Worm (Caenorhabditis elegans) whole organism, young adult: ENCODE measurements around the gene acaa-2.

Experiments
- B0019.2 ChIP-seq: fragments of 200-800 bp; sonication (Bioruptor generic); conservative IDR thresholded peaks from 2 replicates; pipeline ENCODE4 v1.3.6; 2022; ENCODE audit warnings: missing genetic modification reagents, missing genetic modification characterization, missing compliant biosample characterization
- B0035.1 ChIP-seq: sonication (generic microtip); optimal IDR thresholded peaks from 2 replicates; lab custom pipeline; 2016; ENCODE audit warnings: missing genetic modification characterization, mild to moderate bottlenecking, missing compliant biosample characterization, missing genotype, missing genetic modification reagents
- B0261.1 ChIP-seq: sonication (generic microtip); optimal IDR thresholded peaks from 2 replicates; lab custom pipeline; 2016; ENCODE audit warnings: mild to moderate bottlenecking, missing genetic modification characterization, moderate library complexity, missing compliant biosample characterization
- B0336.3 ChIP-seq: fragments of 200-800 bp; sonication (Bioruptor generic); IDR thresholded peaks from 2 replicates; pipeline ENCODE4 v1.3.6; 2022; ENCODE audit warnings: missing genetic modification characterization, missing compliant biosample characterization
- F22D6.2 ChIP-seq: sonication (generic microtip); optimal IDR thresholded peaks from 2 replicates; lab custom pipeline; 2016; ENCODE audit warnings: mild to moderate bottlenecking, missing genetic modification characterization, missing compliant biosample characterization
- F49E8.2 ChIP-seq: sonication (generic microtip); optimal IDR thresholded peaks from 3 replicates; lab custom pipeline; 2017; ENCODE audit warnings: missing genetic modification characterization, mild to moderate bottlenecking, missing compliant biosample characterization, antibody characterized with exemption, moderate library complexity; ENCODE audit not compliant: insufficient read depth
- F57C9.4 ChIP-seq: sonication (generic microtip); optimal IDR thresholded peaks from 2 replicates; lab custom pipeline; 2017; ENCODE audit warnings: mild to moderate bottlenecking, missing genetic modification characterization, missing compliant biosample characterization
- T07F8.4 ChIP-seq: sonication (generic microtip); optimal IDR thresholded peaks from 2 replicates; lab custom pipeline; 2016; ENCODE audit warnings: mild to moderate bottlenecking, missing genetic modification characterization, moderate library complexity, missing compliant biosample characterization
- Y95B8A.8 ChIP-seq: fragments of 200-800 bp; sonication (Bioruptor generic); IDR thresholded peaks from 2 replicates; pipeline ENCODE4 v1.3.6; 2022; ENCODE audit warnings: missing genetic modification reagents, missing genetic modification characterization, missing compliant biosample characterization
- aptf-3 ChIP-seq: fragments of 200-800 bp; sonication (Bioruptor generic); IDR thresholded peaks from 2 replicates; pipeline ENCODE4 v1.3.6; 2022; ENCODE audit warnings: missing genetic modification characterization, missing compliant biosample characterization
- attf-3 ChIP-seq: fragments of 200-800 bp; sonication (Bioruptor generic); conservative IDR thresholded peaks from 2 replicates; pipeline ENCODE4 v1.3.6; 2022; ENCODE audit warnings: missing genetic modification reagents, missing genetic modification characterization, missing compliant biosample characterization
- ccch-3 ChIP-seq: fragments of 200-800 bp; sonication (Bioruptor generic); optimal IDR thresholded peaks from 2 replicates; lab custom pipeline; 2018; ENCODE audit warnings: mild to moderate bottlenecking, missing genetic modification characterization, missing compliant biosample characterization
- cebp-1 ChIP-seq, 2 experiments: fragments of 200-800 bp in 1 of 2; sonication (Bioruptor generic) in 1 of 2; sonication (generic microtip) in 1 of 2; IDR thresholded peaks in 1 of 2; optimal IDR thresholded peaks in 1 of 2; 2 replicates each; pipeline versions ENCODE4 v1.3.6 to Lab custom; 2017 to 2022; ENCODE audit warnings: missing compliant biosample characterization in 2 of 2, missing genetic modification characterization in 2 of 2, mild to moderate bottlenecking in 1 of 2, missing genetic modification reagents in 1 of 2, moderate library complexity in 1 of 2
- ceh-40 ChIP-seq: fragments of 200-800 bp; sonication (Bioruptor generic); IDR thresholded peaks from 2 replicates; pipeline ENCODE4 v1.3.6; 2022; ENCODE audit warnings: missing genetic modification characterization, missing compliant biosample characterization
- ceh-79 ChIP-seq: sonication (generic microtip); optimal IDR thresholded peaks from 2 replicates; lab custom pipeline; 2017; ENCODE audit warnings: mild to moderate bottlenecking, missing genetic modification characterization, missing compliant biosample characterization
- dox-1 ChIP-seq: fragments of 200-800 bp; sonication (Bioruptor generic); IDR thresholded peaks from 2 replicates; pipeline ENCODE4 v1.3.6; 2022; ENCODE audit warnings: missing genetic modification reagents, missing genetic modification characterization, missing compliant biosample characterization
- dpff-1 ChIP-seq: sonication (generic microtip); optimal IDR thresholded peaks from 2 replicates; lab custom pipeline; 2017; ENCODE audit warnings: mild to moderate bottlenecking, missing genetic modification characterization, missing compliant biosample characterization
- dpl-1 ChIP-seq: fragments of 150-350 bp; optimal IDR thresholded peaks from 2 replicates; lab custom pipeline; 2014; ENCODE audit warnings: missing biosample characterization, missing genetic modification reagents, missing genetic modification characterization
- efl-1 ChIP-seq: fragments of 150-350 bp; optimal IDR thresholded peaks from 2 replicates; lab custom pipeline; 2014; ENCODE audit warnings: missing biosample characterization, missing genetic modification reagents, missing genetic modification characterization
- egl-44 ChIP-seq: fragments of 200-800 bp; sonication (Bioruptor generic); IDR thresholded peaks from 2 replicates; pipeline ENCODE4 v1.3.6; 2022; ENCODE audit warnings: missing genetic modification reagents, missing genetic modification characterization, missing compliant biosample characterization
- egrh-3 ChIP-seq: fragments of 200-800 bp; sonication (Bioruptor generic); IDR thresholded peaks from 2 replicates; pipeline ENCODE4 v1.3.6; 2022; ENCODE audit warnings: missing genetic modification reagents, missing genetic modification characterization, missing compliant biosample characterization
- hlh-12 ChIP-seq: sonication (generic microtip); optimal IDR thresholded peaks from 2 replicates; lab custom pipeline; 2016; ENCODE audit warnings: missing genetic modification characterization, missing compliant biosample characterization
- hmg-20 ChIP-seq: fragments of 200-800 bp; sonication (Bioruptor generic); IDR thresholded peaks from 2 replicates; pipeline ENCODE4 v1.3.6; 2022; ENCODE audit warnings: missing genetic modification reagents, missing genetic modification characterization, missing compliant biosample characterization
- hrde-1 ChIP-seq: sonication (generic microtip); optimal IDR thresholded peaks from 2 replicates; lab custom pipeline; 2016; ENCODE audit warnings: missing genetic modification characterization, mild to moderate bottlenecking, missing compliant biosample characterization, moderate library complexity, missing genotype, missing genetic modification reagents, borderline replicate concordance
- hsf-1 ChIP-seq: fragments of 200-800 bp; sonication (Bioruptor generic); IDR thresholded peaks from 2 replicates; pipeline ENCODE4 v1.3.6; 2022; ENCODE audit warnings: missing genetic modification reagents, missing genetic modification characterization, missing compliant biosample characterization
- let-607 ChIP-seq, 2 experiments: fragments of 200-800 bp in 1 of 2; sonication (Bioruptor generic) in 1 of 2; sonication (generic microtip) in 1 of 2; optimal IDR thresholded peaks; 2 replicates each; lab custom pipeline; 2016 to 2018; ENCODE audit warnings: mild to moderate bottlenecking in 2 of 2, missing compliant biosample characterization in 2 of 2, missing genetic modification characterization in 2 of 2, moderate library complexity in 2 of 2, missing genotype in 1 of 2
- lsy-27 ChIP-seq: sonication (generic microtip); optimal IDR thresholded peaks from 2 replicates; lab custom pipeline; 2017; ENCODE audit warnings: missing genetic modification characterization, mild to moderate bottlenecking, missing compliant biosample characterization, antibody characterized with exemption, missing genotype, borderline replicate concordance; ENCODE audit not compliant: insufficient read depth
- madf-10 ChIP-seq: sonication (generic microtip); optimal IDR thresholded peaks from 2 replicates; lab custom pipeline; 2016; ENCODE audit warnings: mild to moderate bottlenecking, missing genetic modification characterization, missing compliant biosample characterization
- madf-3 ChIP-seq: fragments of 200-800 bp; sonication (Bioruptor generic); IDR thresholded peaks from 2 replicates; pipeline ENCODE4 v1.3.6; 2022; ENCODE audit warnings: missing genetic modification reagents, missing genetic modification characterization, missing compliant biosample characterization
- madf-6 ChIP-seq: fragments of 200-800 bp; sonication (Bioruptor generic); IDR thresholded peaks from 2 replicates; pipeline ENCODE4 v1.3.6; 2022; ENCODE audit warnings: missing genetic modification reagents, missing genetic modification characterization, missing compliant biosample characterization
- mel-28 ChIP-seq: sonication (generic microtip); optimal IDR thresholded peaks from 2 replicates; lab custom pipeline; 2016; ENCODE audit warnings: borderline replicate concordance, mild to moderate bottlenecking, missing genetic modification characterization, missing compliant biosample characterization
- nfya-1 ChIP-seq: sonication (generic microtip); optimal IDR thresholded peaks from 2 replicates; lab custom pipeline; 2017; ENCODE audit warnings: antibody characterized with exemption, missing compliant biosample characterization, missing genetic modification characterization, borderline replicate concordance; ENCODE audit not compliant: insufficient read depth
- nhr-179 ChIP-seq: sonication (generic microtip); optimal IDR thresholded peaks from 2 replicates; lab custom pipeline; 2016; ENCODE audit warnings: mild to moderate bottlenecking, missing genetic modification characterization, missing compliant biosample characterization
- pbrm-1 ChIP-seq: fragments of 200-800 bp; sonication (Bioruptor generic); IDR thresholded peaks from 2 replicates; pipeline ENCODE4 v1.3.6; 2022; ENCODE audit warnings: missing genetic modification reagents, missing genetic modification characterization, missing compliant biosample characterization
- pha-4 ChIP-seq: fragments of 150-350 bp; sonication (generic microtip); optimal IDR thresholded peaks from 2 replicates; lab custom pipeline; 2014; ENCODE audit warnings: missing biosample characterization, missing genetic modification reagents, missing genetic modification characterization
- rec-8 ChIP-seq, 2 experiments: sonication (generic microtip); optimal IDR thresholded peaks; 2 replicates each; lab custom pipeline; 2016; ENCODE audit warnings: mild to moderate bottlenecking in 2 of 2, missing genetic modification characterization in 2 of 2, missing genetic modification reagents in 2 of 2, missing genotype in 2 of 2, missing biosample characterization in 1 of 2, missing compliant biosample characterization in 1 of 2, moderate library complexity in 1 of 2
- sptf-2 ChIP-seq: fragments of 200-800 bp; sonication (Bioruptor generic); optimal IDR thresholded peaks from 2 replicates; lab custom pipeline; 2018; ENCODE audit warnings: mild to moderate bottlenecking, missing genetic modification characterization, missing compliant biosample characterization
- tbp1 ChIP-seq: fragments of 200-800 bp; sonication (Bioruptor generic); optimal IDR thresholded peaks from 2 replicates; lab custom pipeline; 2018; ENCODE audit warnings: mild to moderate bottlenecking, missing genetic modification characterization, missing compliant biosample characterization
- tlf-1 ChIP-seq: fragments of 200-800 bp; sonication (Bioruptor generic); optimal IDR thresholded peaks from 2 replicates; lab custom pipeline; 2018; ENCODE audit warnings: mild to moderate bottlenecking, missing genetic modification characterization, missing compliant biosample characterization
- ztf-18 ChIP-seq: sonication (generic microtip); optimal IDR thresholded peaks from 2 replicates; lab custom pipeline; 2016; ENCODE audit warnings: missing genotype, mild to moderate bottlenecking, missing genetic modification characterization, missing compliant biosample characterization
- ztf-25 ChIP-seq: fragments of 200-800 bp; sonication (Bioruptor generic); IDR thresholded peaks from 2 replicates; pipeline ENCODE4 v1.3.6; 2022; ENCODE audit warnings: missing genetic modification reagents, missing genetic modification characterization, missing compliant biosample characterization
- ztf-26 ChIP-seq: sonication (generic microtip); optimal IDR thresholded peaks from 2 replicates; lab custom pipeline; 2017; ENCODE audit warnings: missing genetic modification characterization, missing compliant biosample characterization
- ztf-28 ChIP-seq: fragments of 200-800 bp; sonication (Bioruptor generic); IDR thresholded peaks from 2 replicates; pipeline ENCODE4 v1.3.6; 2022; ENCODE audit warnings: missing genetic modification reagents, missing genetic modification characterization, missing compliant biosample characterization
- ztf-3 ChIP-seq: fragments of 200-800 bp; sonication (Bioruptor generic); optimal IDR thresholded peaks from 2 replicates; lab custom pipeline; 2018; ENCODE audit warnings: mild to moderate bottlenecking, missing genetic modification characterization, missing compliant biosample characterization

Gene acaa-2

ce11 chrIII:13339672-13340071 is 5.1 kb upstream of the acaa-2 start, which contains the start of gene F53A2.3:
TSS of gene F53A2.3 (minus strand) at chrIII:13339772.
- TF ChIP-seq madf-10 (no peak), hlh-12 (tag; lab: Kevin White, UChicago) (no peak), egl-44 (no peak), nfya-1 (tag; lab: Kevin White, UChicago) (no peak), rec-8 (tag; optimal IDR thresholded peaks at IDR 0.05; lab: Kevin White, UChicago) (no peak), madf-3 (GFP tag; lab: Robert Waterston, UW) (no peak), ztf-3 (GFP tag; lab: Kevin White, UChicago) (no peak), Y95B8A.8 (GFP tag; lab: Robert Waterston, UW) (no peak), hrde-1 (tag; lab: Kevin White, UChicago) (no peak), B0261.1 (tag; lab: Kevin White, UChicago) (no peak), ccch-3 (no peak), sptf-2 (GFP tag; lab: Kevin White, UChicago) (no peak), egrh-3 (GFP tag; lab: Robert Waterston, UW) (no peak), tbp1 (GFP tag; lab: Kevin White, UChicago) (no peak), attf-3 (GFP tag; lab: Robert Waterston, UW) (no peak)

ce11 chrIII:13340504-13341274 is 4.0 kb upstream of the acaa-2 start:
- TF ChIP-seq let-607 (tag; optimal IDR thresholded peaks at IDR 0.05; lab: Kevin White, UChicago) = no peak
- TF ChIP-seq cebp-1 (GFP tag; IDR thresholded peaks at IDR 0.05; lab: Robert Waterston, UW) = no peak
- TF ChIP-seq cebp-1 (tag; optimal IDR thresholded peaks at IDR 0.05; lab: Kevin White, UChicago) = no peak
- TF ChIP-seq B0019.2 (GFP tag; lab: Robert Waterston, UW) = no peak
- TF ChIP-seq ceh-40 = no peak
- no peak for TF ChIP-seq F22D6.2 (tag; lab: Kevin White, UChicago)
- TF ChIP-seq tlf-1 = no peak
- TF ChIP-seq ceh-79 = no peak
- no peak for TF ChIP-seq ztf-28 (GFP tag; lab: Robert Waterston, UW)
- no peak for TF ChIP-seq B0035.1 (tag; lab: Kevin White, UChicago)
- no peak for TF ChIP-seq mel-28 (tag; lab: Kevin White, UChicago)
- no peak for TF ChIP-seq B0336.3 (GFP tag; lab: Robert Waterston, UW)
- no peak for TF ChIP-seq pbrm-1
- no peak for TF ChIP-seq ztf-26 (tag; lab: Kevin White, UChicago)
- TF ChIP-seq ztf-18 (tag; lab: Kevin White, UChicago) = peak; percentile 96
- TF ChIP-seq ccch-3 = no peak
- no peak for TF ChIP-seq aptf-3 (GFP tag; lab: Robert Waterston, UW)
- peak; percentile 59 for TF ChIP-seq efl-1 (GFP tag; lab: Kevin White, UChicago)
- TF ChIP-seq nhr-179 (tag; lab: Kevin White, UChicago) = no peak
- TF ChIP-seq egl-44 = no peak
- TF ChIP-seq hrde-1 (tag; lab: Kevin White, UChicago) = no peak
- TF ChIP-seq pha-4 (tag; lab: Kevin White, UChicago) = no peak
- no peak for TF ChIP-seq dpff-1 (tag; lab: Kevin White, UChicago)
- no peak for TF ChIP-seq dox-1
- TF ChIP-seq madf-6 (GFP tag; lab: Robert Waterston, UW) = peak; percentile 78
- TF ChIP-seq hmg-20 (GFP tag; lab: Robert Waterston, UW) = no peak
- no peak for TF ChIP-seq ztf-25
- TF ChIP-seq T07F8.4 (tag; lab: Kevin White, UChicago) = no peak
- TF ChIP-seq lsy-27 (tag; lab: Kevin White, UChicago) = no peak
- no peak for TF ChIP-seq hsf-1 (GFP tag; lab: Robert Waterston, UW)
- TF ChIP-seq Y95B8A.8 (GFP tag; lab: Robert Waterston, UW) = no peak
- peak; percentile 45 for TF ChIP-seq dpl-1 (GFP tag; lab: Kevin White, UChicago)
- no peak for TF ChIP-seq madf-3 (GFP tag; lab: Robert Waterston, UW)
- no peak for TF ChIP-seq F57C9.4 (tag; lab: Kevin White, UChicago)
- no peak for TF ChIP-seq F49E8.2 (tag; lab: Kevin White, UChicago)
